Fruit fly (Drosophila melanogaster): ENCODE measurements around the gene Proc.

Gene Proc

dm6 chr2L:7871821-7872524 is 741 bp upstream of the Proc start (continued):
- peak; percentile 70 for TF ChIP-seq Oli (tag; optimal IDR thresholded peaks at IDR 0.05)
- peak; percentile 10 for TF ChIP-seq CG12769 (tag; optimal IDR thresholded peaks at IDR 0.05)
- TF ChIP-seq CG4854 (GFP tag; optimal IDR thresholded peaks at IDR 0.05): no peak
- peak; percentile 39 for TF ChIP-seq CG6854 (GFP tag; optimal IDR thresholded peaks at IDR 0.05)
- no peak for TF ChIP-seq CrebB (tag; optimal IDR thresholded peaks at IDR 0.05)
- TF ChIP-seq tin (GFP tag; optimal IDR thresholded peaks at IDR 0.05): peak; percentile 15
- no peak for TF ChIP-seq Lpt (GFP tag; optimal IDR thresholded peaks at IDR 0.05)
- TF ChIP-seq odd (GFP tag; optimal IDR thresholded peaks at IDR 0.05): no peak
- peak; percentile 58 for TF ChIP-seq caup (GFP tag; optimal IDR thresholded peaks at IDR 0.05; ENCODE audit: severe bottlenecking)
- peak; percentile 27 for TF ChIP-seq pum (GFP tag; optimal IDR thresholded peaks at IDR 0.05)
- no peak for TF ChIP-seq Optix (GFP tag; IDR thresholded peaks at IDR 0.05)
- TF ChIP-seq CG10979 (tag; optimal IDR thresholded peaks at IDR 0.05): no peak
- peak; percentile 44 for TF ChIP-seq Sox100B (GFP tag; optimal IDR thresholded peaks at IDR 0.05)
- TF ChIP-seq Max (GFP tag; optimal IDR thresholded peaks at IDR 0.05): no peak
- no peak for TF ChIP-seq crol (GFP tag; IDR thresholded peaks at IDR 0.05)
- TF ChIP-seq CG17385 (GFP tag; optimal IDR thresholded peaks at IDR 0.05): peak; percentile 40
- peak; percentile 49 for TF ChIP-seq cwo (GFP tag; optimal IDR thresholded peaks at IDR 0.05)
- no peak for TF ChIP-seq CG1792 (GFP tag; optimal IDR thresholded peaks at IDR 0.05)
- TF ChIP-seq Scr (GFP tag; IDR thresholded peaks at IDR 0.05; ENCODE audit: partially characterized antibody): no peak

- TF ChIP-seq CG13424 (tag; optimal IDR thresholded peaks at IDR 0.05): no peak
- TF ChIP-seq scrt (GFP tag; optimal IDR thresholded peaks at IDR 0.05): no peak
- no peak for TF ChIP-seq zen2 (GFP tag; IDR thresholded peaks at IDR 0.05; ENCODE audit: partially characterized antibody)
- no peak for TF ChIP-seq CG15269 (tag; optimal IDR thresholded peaks at IDR 0.05)
- no peak for TF ChIP-seq Ets97D (GFP tag; optimal IDR thresholded peaks at IDR 0.05)
- no peak for TF ChIP-seq pros (GFP tag; optimal IDR thresholded peaks at IDR 0.05)
- TF ChIP-seq Rx (GFP tag; IDR thresholded peaks at IDR 0.05): no peak
- peak; percentile 82 for TF ChIP-seq Ets65A (GFP tag)
- TF ChIP-seq CG6791 (GFP tag; IDR thresholded peaks at IDR 0.05; ENCODE audit: partially characterized antibody): no peak
- TF ChIP-seq Fer1 (GFP tag; optimal IDR thresholded peaks at IDR 0.05): no peak
- TF ChIP-seq CG11560 (tag; IDR thresholded peaks at IDR 0.05): 0 out of 3 replicates have a peak, but pooled peaks have one; percentile 7
- no peak for TF ChIP-seq Bteb2 (GFP tag; optimal IDR thresholded peaks at IDR 0.05)
- no peak for TF ChIP-seq CG32772 (GFP tag; IDR thresholded peaks at IDR 0.05)
These were observed 1.0 kb downstream of the Proc start for dm6 chr2L:7870212-7870611.

dm6 chr2L:7868608-7869007 is 2.6 kb downstream of the Proc start:
- TF ChIP-seq onecut (GFP tag; IDR thresholded peaks at IDR 0.05) (peak; percentile 51), sens (GFP tag) (peak; percentile 43), D19A (tag; optimal IDR thresholded peaks at IDR 0.05) (no peak), Drgx (GFP tag; IDR thresholded peaks at IDR 0.05) (0 out of 2 replicates have a peak, but pooled peaks have one; percentile 16), Adf1 (GFP tag; IDR thresholded peaks at IDR 0.05) (no peak)

All from whole organism, embryonic.